Fruit fly (Drosophila melanogaster) whole organism, pupa: ENCODE results near the gene ATPsynD.

ENCODE experiments used
- CG10348 ChIP-seq: fragments of 200-800 bp; sonication (Bioruptor generic); IDR thresholded peaks from 2 replicates; pipeline ENCODE4 v1.3.6; 2022; ENCODE audit warnings: missing biosample characterization, missing genetic modification characterization
- CG12605 ChIP-seq: fragments of 200-800 bp; sonication (Bioruptor generic); IDR thresholded peaks from 2 replicates; pipeline ENCODE4 v1.3.6; 2022; ENCODE audit warnings: missing biosample characterization, missing genetic modification characterization
- CG13204 ChIP-seq: fragments of 200-800 bp; sonication (Bioruptor generic); optimal IDR thresholded peaks from 2 replicates; lab custom pipeline; 2018; ENCODE audit warnings: missing biosample characterization, mild to moderate bottlenecking, missing genetic modification characterization, moderate library complexity
- CG14655 ChIP-seq: fragments of 200-800 bp; sonication (Bioruptor generic); optimal IDR thresholded peaks from 3 replicates; lab custom pipeline; 2017; ENCODE audit warnings: mild to moderate bottlenecking, missing biosample characterization, missing genetic modification reagents, missing genetic modification characterization
- CG15710 ChIP-seq: fragments of 200-800 bp; sonication (Bioruptor generic); optimal IDR thresholded peaks from 2 replicates; lab custom pipeline; 2018; ENCODE audit warnings: missing biosample characterization, mild to moderate bottlenecking, missing genetic modification characterization, moderate library complexity
- CG17806 ChIP-seq: fragments of 200-800 bp; sonication (Bioruptor generic); optimal IDR thresholded peaks from 2 replicates; lab custom pipeline; 2018; ENCODE audit warnings: missing biosample characterization, mild to moderate bottlenecking, missing genetic modification characterization, moderate library complexity
- CG32121 ChIP-seq: fragments of 200-800 bp; sonication (Bioruptor generic); IDR thresholded peaks from 2 replicates; pipeline ENCODE4 v1.3.6; 2022; ENCODE audit warnings: missing biosample characterization, missing genetic modification characterization
- CG34367 ChIP-seq: fragments of 200-800 bp; sonication (Bioruptor generic); optimal IDR thresholded peaks from 2 replicates; lab custom pipeline; 2018; ENCODE audit warnings: missing biosample characterization, mild to moderate bottlenecking, missing genetic modification characterization
- CG4496 ChIP-seq: fragments of 200-800 bp; sonication (Bioruptor generic); IDR thresholded peaks from 3 replicates; pipeline ENCODE4 v1.3.6; 2022; ENCODE audit warnings: missing biosample characterization, missing genetic modification characterization
- CG8159 ChIP-seq: fragments of 200-800 bp; sonication (Bioruptor generic); optimal IDR thresholded peaks from 3 replicates; lab custom pipeline; 2018; ENCODE audit warnings: missing biosample characterization, mild to moderate bottlenecking, missing genetic modification characterization, moderate library complexity
- CG8301 ChIP-seq: fragments of 200-800 bp; sonication (Bioruptor generic); optimal IDR thresholded peaks from 2 replicates; lab custom pipeline; 2018; ENCODE audit warnings: missing biosample characterization, mild to moderate bottlenecking, missing genetic modification characterization
- CG9948 ChIP-seq: fragments of 200-800 bp; sonication (Bioruptor generic); optimal IDR thresholded peaks from 2 replicates; lab custom pipeline; 2018; ENCODE audit warnings: missing biosample characterization, mild to moderate bottlenecking, missing genetic modification characterization, moderate library complexity
- D1 ChIP-seq: fragments of 200-800 bp; sonication (Bioruptor generic); optimal IDR thresholded peaks from 2 replicates; lab custom pipeline; 2018; ENCODE audit warnings: missing biosample characterization, mild to moderate bottlenecking, missing genetic modification characterization, moderate library complexity
- EcR ChIP-seq: fragments of 200-800 bp; sonication (Bioruptor generic); optimal IDR thresholded peaks from 3 replicates; lab custom pipeline; 2019; ENCODE audit warnings: missing biosample characterization, missing genetic modification characterization, mild to moderate bottlenecking, moderate library complexity, missing genetic modification reagents
- Ets98B ChIP-seq: fragments of 200-800 bp; sonication (Bioruptor generic); IDR thresholded peaks from 2 replicates; pipeline ENCODE4 v1.3.6; 2022; ENCODE audit warnings: missing biosample characterization, missing genetic modification characterization
- Pif1A ChIP-seq: fragments of 200-800 bp; sonication (Bioruptor generic); optimal IDR thresholded peaks from 3 replicates; lab custom pipeline; 2016; ENCODE audit warnings: missing biosample characterization, missing genetic modification characterization
- Pif1B ChIP-seq: fragments of 200-800 bp; sonication (Bioruptor generic); optimal IDR thresholded peaks from 3 replicates; lab custom pipeline; 2016; ENCODE audit warnings: missing biosample characterization, missing genetic modification characterization
- Snoo ChIP-seq: fragments of 200-800 bp; sonication (Bioruptor generic); optimal IDR thresholded peaks from 3 replicates; lab custom pipeline; 2017; ENCODE audit warnings: missing biosample characterization, mild to moderate bottlenecking, missing genetic modification characterization, inconsistent platforms
- fd96Ca ChIP-seq: fragments of 200-800 bp; sonication (Bioruptor generic); IDR thresholded peaks from 3 replicates; pipeline ENCODE4 v1.3.6; 2022; ENCODE audit warnings: missing biosample characterization, missing genetic modification characterization
- gl ChIP-seq: fragments of 200-800 bp; sonication (Bioruptor generic); optimal IDR thresholded peaks from 2 replicates; lab custom pipeline; 2018; ENCODE audit warnings: missing biosample characterization, mild to moderate bottlenecking, missing genetic modification characterization
- rn ChIP-seq: fragments of 200-800 bp; sonication (Bioruptor generic); IDR thresholded peaks from 2 replicates; pipeline ENCODE4 v1.3.6; 2022; ENCODE audit warnings: missing biosample characterization, missing genetic modification characterization

The ATPsynD gene

DNA sequence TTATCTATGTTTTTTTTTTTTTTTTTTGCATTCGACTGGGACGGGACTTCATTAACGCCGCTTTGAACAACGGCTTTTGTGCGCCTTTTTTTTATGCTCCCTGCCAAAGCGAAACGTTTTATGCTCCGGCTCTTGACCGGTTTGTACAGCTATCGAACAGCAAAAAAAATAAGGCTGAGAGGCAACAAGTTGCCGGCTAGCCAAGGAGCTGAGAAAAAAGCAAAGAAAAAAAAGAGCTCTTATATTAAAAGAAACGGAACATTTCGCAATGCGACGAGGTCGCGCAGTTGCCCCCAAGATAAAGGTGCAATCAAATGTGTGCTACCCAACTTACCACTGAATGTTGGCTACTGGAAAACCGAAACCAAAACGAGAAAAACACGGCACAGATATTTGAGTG, 11.7 kb downstream of the ATPsynD start:
- TF ChIP-seq CG8159 (tag; lab: Kevin White, UChicago): no peak
- TF ChIP-seq CG13204 (GFP tag; lab: Kevin White, UChicago): peak; percentile 33
- TF ChIP-seq Ets98B (GFP tag; lab: Robert Waterston, UW): peak; percentile 7; the same call in 1 of the 2 replicates
- no peak for TF ChIP-seq D1 (tag; lab: Kevin White, UChicago)
- TF ChIP-seq Pif1A: no peak
- peak; percentile 55; the same call in 1 of the 2 replicates for TF ChIP-seq CG12605
- TF ChIP-seq CG34367: peak; percentile 5
- TF ChIP-seq EcR: no peak
- no peak for TF ChIP-seq CG15710
- no peak for TF ChIP-seq CG9948 (tag; lab: Kevin White, UChicago)
- no peak for TF ChIP-seq CG4496 (GFP tag; lab: Robert Waterston, UW)
- TF ChIP-seq, all 21 proteins: peak for 4

DNA sequence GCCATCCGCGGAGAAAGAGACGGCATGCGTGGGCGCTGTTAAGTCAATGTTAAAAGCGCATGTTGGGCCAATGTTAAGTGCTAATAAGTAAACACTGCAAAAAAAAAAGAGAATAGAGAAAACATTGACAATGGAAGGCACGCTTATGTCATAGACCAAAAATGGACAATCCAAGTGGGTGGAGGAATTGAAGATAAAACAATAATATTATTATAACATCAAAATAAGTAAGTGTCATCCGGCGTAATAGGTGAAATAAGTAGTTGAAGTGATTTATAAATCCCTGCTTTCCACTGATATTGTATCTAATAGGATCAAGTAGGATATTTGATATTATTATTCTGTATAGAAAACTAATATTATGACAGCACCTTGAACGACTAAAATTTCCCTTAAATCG, 12.3 kb downstream of the ATPsynD start:
- TF ChIP-seq Pif1B: no peak
- TF ChIP-seq D1 (tag; lab: Kevin White, UChicago): no peak
- no peak for TF ChIP-seq rn (GFP tag; lab: Robert Waterston, UW)
- no peak for TF ChIP-seq CG9948 (tag; lab: Kevin White, UChicago)
- TF ChIP-seq gl (tag; lab: Kevin White, UChicago): no peak
- no peak for TF ChIP-seq CG15710
- TF ChIP-seq CG14655: no peak
- TF ChIP-seq CG10348 (GFP tag; lab: Robert Waterston, UW): no peak

DNA sequence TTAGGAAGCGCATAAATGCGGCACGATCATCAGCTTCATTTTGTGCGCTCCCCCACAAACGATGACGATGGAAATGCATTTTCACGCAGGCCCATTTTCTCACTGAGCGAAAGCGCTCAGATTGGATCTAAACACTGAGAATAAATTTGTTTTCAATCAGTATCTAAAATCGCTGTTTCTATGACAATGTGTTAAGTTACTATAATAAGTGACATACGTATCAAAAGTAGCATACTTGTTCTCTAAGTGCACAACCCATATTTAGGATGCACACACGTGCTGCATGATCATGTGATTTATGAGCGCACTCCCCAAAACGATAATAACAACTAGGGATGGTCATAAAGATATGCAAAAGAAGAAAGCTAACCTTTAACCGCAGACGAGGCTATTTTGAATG, 13.3 kb downstream of the ATPsynD start:
- peak; percentile 49; the same call in 1 of the 2 replicates for TF ChIP-seq Ets98B (GFP tag; lab: Robert Waterston, UW)
- TF ChIP-seq CG8301 (tag; lab: Kevin White, UChicago): peak; percentile 32
- peak; percentile 66; the same call in 2 of the 3 replicates for TF ChIP-seq CG4496 (GFP tag; lab: Robert Waterston, UW)
- peak; percentile 21; the same call in 1 of the 3 replicates for TF ChIP-seq fd96Ca (GFP tag; lab: Robert Waterston, UW)
- peak; percentile 60 for TF ChIP-seq CG14655
- TF ChIP-seq gl (tag; lab: Kevin White, UChicago): no peak
- no peak for TF ChIP-seq rn (GFP tag; lab: Robert Waterston, UW)
- TF ChIP-seq, all 21 proteins: peak for 5

DNA sequence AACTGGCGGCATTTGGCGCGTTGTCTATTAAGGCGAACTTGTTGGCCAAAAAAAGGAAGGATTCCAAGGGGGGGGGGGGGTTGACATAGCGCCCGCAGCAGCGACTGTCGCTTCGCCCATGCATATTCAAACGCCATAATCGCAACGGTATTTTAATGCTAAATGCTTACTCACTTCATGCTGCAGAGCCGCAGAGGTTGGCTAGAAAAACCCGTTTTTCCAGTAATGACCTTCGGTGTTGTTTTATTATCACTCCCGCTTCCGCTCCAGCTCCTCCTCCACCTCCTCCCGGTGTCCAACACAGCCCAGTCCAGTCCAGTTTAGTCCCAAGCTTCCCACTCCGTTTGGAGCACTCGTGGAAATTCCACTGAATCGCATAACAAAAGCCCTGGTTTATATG, 16.4 kb downstream of the ATPsynD start:
- TF ChIP-seq CG14655 (no peak), CG13204 (GFP tag; lab: Kevin White, UChicago) (peak; percentile 51)

DNA sequence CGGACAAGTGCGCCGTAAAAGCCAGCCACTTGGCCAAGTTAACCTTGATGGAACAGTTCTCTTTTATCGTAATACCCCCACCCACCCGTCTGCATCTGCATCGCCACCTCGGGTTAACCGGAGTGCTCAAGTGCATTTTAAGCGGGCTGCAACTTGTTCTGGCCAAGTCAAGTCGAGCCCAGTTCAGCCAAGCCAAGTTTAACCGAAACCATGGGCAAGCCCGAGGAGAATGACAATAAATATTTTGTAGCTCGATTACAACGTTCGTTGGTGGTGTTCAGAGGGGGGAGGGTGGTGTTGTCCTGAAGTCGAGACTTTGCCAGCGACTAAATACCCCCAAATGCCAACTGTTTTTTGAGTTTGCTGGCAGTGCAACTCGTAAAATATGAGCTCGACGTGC, 17.6 kb downstream of the ATPsynD start:
- TF ChIP-seq CG8159 (tag; lab: Kevin White, UChicago) (no peak), D1 (tag; lab: Kevin White, UChicago) (no peak), fd96Ca (GFP tag; lab: Robert Waterston, UW) (0 out of 3 replicates have a peak, but pooled peaks have one; percentile 21), CG4496 (GFP tag; lab: Robert Waterston, UW) (no peak), CG9948 (tag; lab: Kevin White, UChicago) (no peak), CG17806 (tag; lab: Kevin White, UChicago) (no peak), Pif1A (no peak), CG12605 (no peak), CG10348 (GFP tag; lab: Robert Waterston, UW) (no peak), gl (tag; lab: Kevin White, UChicago) (no peak), CG32121 (GFP tag; lab: Robert Waterston, UW) (no peak), CG14655 (no peak), Snoo (tag; lab: Kevin White, UChicago) (no peak), Pif1B (no peak), rn (GFP tag; lab: Robert Waterston, UW) (no peak), CG8301 (tag; lab: Kevin White, UChicago) (no peak), EcR (peak; percentile 76), Ets98B (GFP tag; lab: Robert Waterston, UW) (no peak), CG13204 (GFP tag; lab: Kevin White, UChicago) (peak; percentile 4), CG15710 (no peak), CG34367 (no peak)
- TF ChIP-seq, all 21 proteins: peak for 3

DNA sequence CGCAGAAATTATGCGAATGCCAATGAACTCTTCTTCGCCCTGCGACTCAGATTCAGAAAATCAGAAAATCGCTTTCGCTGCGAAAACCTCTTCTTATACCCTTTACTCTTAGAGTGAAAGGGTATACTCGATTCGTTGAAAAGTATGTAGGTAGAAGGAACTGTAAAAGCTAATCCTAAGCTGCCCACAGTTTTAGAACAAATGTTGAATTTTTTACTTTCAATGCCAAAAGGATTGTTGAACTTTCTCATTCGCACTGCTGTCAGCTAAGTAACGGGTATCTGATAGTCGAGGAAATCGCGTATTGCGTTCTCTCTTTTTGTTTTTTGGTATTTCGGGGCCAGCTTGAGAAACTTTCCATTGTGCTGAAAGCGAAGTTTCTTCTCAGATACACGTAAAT, 19.0 kb downstream of the ATPsynD start:
- TF ChIP-seq CG8301 (tag; lab: Kevin White, UChicago) (no peak), CG9948 (tag; lab: Kevin White, UChicago) (peak; percentile 16), CG32121 (GFP tag; lab: Robert Waterston, UW) (no peak), Pif1A (peak; percentile 34), CG17806 (tag; lab: Kevin White, UChicago) (peak; percentile 7), Pif1B (peak; percentile 42), CG10348 (GFP tag; lab: Robert Waterston, UW) (no peak), D1 (tag; lab: Kevin White, UChicago) (no peak), gl (tag; lab: Kevin White, UChicago) (no peak), rn (GFP tag; lab: Robert Waterston, UW) (no peak), CG4496 (GFP tag; lab: Robert Waterston, UW) (no peak), CG12605 (no peak), CG14655 (peak; percentile 26), CG34367 (no peak), Snoo (tag; lab: Kevin White, UChicago) (peak; percentile 64), EcR (no peak), Ets98B (GFP tag; lab: Robert Waterston, UW) (no peak), CG13204 (GFP tag; lab: Kevin White, UChicago) (no peak), CG8159 (tag; lab: Kevin White, UChicago) (peak; percentile 15), fd96Ca (GFP tag; lab: Robert Waterston, UW) (no peak), CG15710 (no peak)
- TF ChIP-seq, all 21 proteins: peak for 7
